Fruit fly (Drosophila melanogaster) whole organism, prepupa: ENCODE data around the gene mre11.

Experiments
- Blimp-1 ChIP-seq: fragments of 200-800 bp; sonication (Bioruptor generic); optimal IDR thresholded peaks from 3 replicates; lab custom pipeline; 2017; ENCODE audit warnings: missing biosample characterization, missing genetic modification characterization, mild to moderate bottlenecking, moderate library complexity, missing genetic modification reagents
- CG10669 ChIP-seq: fragments of 200-800 bp; sonication (Bioruptor generic); optimal IDR thresholded peaks from 3 replicates; lab custom pipeline; 2018; ENCODE audit warnings: missing biosample characterization, mild to moderate bottlenecking, missing genetic modification characterization, moderate library complexity
- CG11762 ChIP-seq: fragments of 200-800 bp; sonication (Bioruptor generic); optimal IDR thresholded peaks from 3 replicates; lab custom pipeline; 2016; ENCODE audit warnings: missing biosample characterization, missing genetic modification characterization; ENCODE audit not compliant: insufficient read depth
- CG15336 ChIP-seq: fragments of 200-800 bp; sonication (Bioruptor generic); IDR thresholded peaks from 2 replicates; pipeline ENCODE4 v1.3.6; 2022; ENCODE audit warnings: missing biosample characterization, missing genetic modification characterization
- CG1621 ChIP-seq: fragments of 200-800 bp; sonication (Bioruptor generic); optimal IDR thresholded peaks from 3 replicates; lab custom pipeline; 2018; ENCODE audit warnings: missing biosample characterization, mild to moderate bottlenecking, missing genetic modification characterization
- CG3032 ChIP-seq: fragments of 200-800 bp; optimal IDR thresholded peaks from 2 replicates; lab custom pipeline; 2019; ENCODE audit warnings: missing biosample characterization, mild to moderate bottlenecking, missing genetic modification characterization, moderate library complexity
- CG31627 ChIP-seq: fragments of 200-800 bp; sonication (Bioruptor generic); optimal IDR thresholded peaks from 3 replicates; lab custom pipeline; 2016; ENCODE audit warnings: missing biosample characterization, missing genetic modification characterization
- CG34406 ChIP-seq: fragments of 200-800 bp; sonication (Bioruptor generic); optimal IDR thresholded peaks from 3 replicates; lab custom pipeline; 2016; ENCODE audit warnings: missing biosample characterization, missing genetic modification characterization
- CG3919 ChIP-seq: fragments of 200-800 bp; sonication (Bioruptor generic); optimal IDR thresholded peaks from 3 replicates; lab custom pipeline; 2016; ENCODE audit warnings: missing biosample characterization, missing genetic modification characterization
- CG6792 ChIP-seq: fragments of 200-800 bp; sonication (Bioruptor generic); optimal IDR thresholded peaks from 3 replicates; lab custom pipeline; 2016; ENCODE audit warnings: missing biosample characterization, missing genetic modification characterization
- CG6854 ChIP-seq: fragments of 200-800 bp; sonication (Bioruptor generic); optimal IDR thresholded peaks from 2 replicates; lab custom pipeline; 2017; ENCODE audit warnings: missing biosample characterization, mild to moderate bottlenecking, missing genetic modification characterization
- CG7368 ChIP-seq: fragments of 200-800 bp; sonication (Bioruptor generic); optimal IDR thresholded peaks from 3 replicates; lab custom pipeline; 2016; ENCODE audit warnings: missing biosample characterization, missing genetic modification characterization
- CG8119 ChIP-seq: fragments of 200-800 bp; sonication (Bioruptor generic); IDR thresholded peaks from 3 replicates; pipeline ENCODE4 v1.3.6; 2022; ENCODE audit warnings: missing biosample characterization, missing genetic modification characterization
- CG8319 ChIP-seq: fragments of 200-800 bp; sonication (Bioruptor generic); optimal IDR thresholded peaks from 3 replicates; lab custom pipeline; 2016; ENCODE audit warnings: missing biosample characterization, missing genetic modification characterization
- Eip75B ChIP-seq: fragments of 200-800 bp; sonication (Bioruptor generic); optimal IDR thresholded peaks from 3 replicates; lab custom pipeline; 2016; ENCODE audit warnings: missing biosample characterization, missing genetic modification characterization
- Eip78C ChIP-seq: fragments of 200-800 bp; sonication (Bioruptor generic); peaks from one replicate; lab custom pipeline; 2016; ENCODE audit warnings: missing biosample characterization, missing genetic modification characterization
- Ets21C ChIP-seq: fragments of 200-800 bp; sonication (Bioruptor generic); optimal IDR thresholded peaks from 3 replicates; lab custom pipeline; 2016; ENCODE audit warnings: missing biosample characterization, missing genetic modification characterization
- Ets96B ChIP-seq: fragments of 200-800 bp; optimal IDR thresholded peaks from 2 replicates; lab custom pipeline; 2019; ENCODE audit warnings: missing biosample characterization, mild to moderate bottlenecking, missing genetic modification characterization, moderate library complexity
- Hr38 ChIP-seq: sonication (Bioruptor generic); optimal IDR thresholded peaks from 2 replicates; lab custom pipeline; 2016; ENCODE audit warnings: missing biosample characterization, missing genetic modification characterization
- Met ChIP-seq: fragments of 200-800 bp; sonication (Bioruptor generic); optimal IDR thresholded peaks from 3 replicates; lab custom pipeline; 2016; ENCODE audit warnings: missing biosample characterization, missing genetic modification characterization
- OdsH ChIP-seq: fragments of 200-800 bp; sonication (Bioruptor generic); optimal IDR thresholded peaks from 3 replicates; lab custom pipeline; 2016; ENCODE audit warnings: missing biosample characterization, missing genetic modification characterization
- Sox102F ChIP-seq: fragments of 200-800 bp; sonication (Bioruptor generic); optimal IDR thresholded peaks from 2 replicates; lab custom pipeline; 2016; ENCODE audit warnings: missing biosample characterization, mild to moderate bottlenecking, missing genetic modification characterization
- Sox14 ChIP-seq: fragments of 200-800 bp; sonication (Bioruptor generic); optimal IDR thresholded peaks from 3 replicates; lab custom pipeline; 2016; ENCODE audit warnings: missing biosample characterization, missing genetic modification characterization
- Sox15 ChIP-seq: fragments of 200-800 bp; sonication (Bioruptor generic); optimal IDR thresholded peaks from 3 replicates; lab custom pipeline; 2016; ENCODE audit warnings: missing biosample characterization, missing genetic modification characterization
- achi ChIP-seq: fragments of 200-800 bp; sonication (Bioruptor generic); optimal IDR thresholded peaks from 3 replicates; lab custom pipeline; 2016; ENCODE audit warnings: missing biosample characterization, missing genetic modification characterization
- acj6 ChIP-seq: fragments of 200-800 bp; sonication (Bioruptor generic); optimal IDR thresholded peaks from 3 replicates; lab custom pipeline; 2016; ENCODE audit warnings: missing biosample characterization, missing genetic modification characterization
- dsx ChIP-seq: fragments of 200-800 bp; optimal IDR thresholded peaks from 3 replicates; lab custom pipeline; 2019; ENCODE audit warnings: missing biosample characterization, mild to moderate bottlenecking, missing genetic modification characterization, moderate library complexity; ENCODE audit not compliant: poor library complexity, severe bottlenecking
- eg ChIP-seq: fragments of 200-800 bp; sonication (Bioruptor generic); IDR thresholded peaks from 3 replicates; pipeline ENCODE4 v1.3.6; 2022; ENCODE audit warnings: missing biosample characterization, missing genetic modification characterization
- esn ChIP-seq: fragments of 200-800 bp; sonication (Bioruptor generic); optimal IDR thresholded peaks from 2 replicates; lab custom pipeline; 2016; ENCODE audit warnings: missing biosample characterization, mild to moderate bottlenecking, missing genetic modification characterization, moderate library complexity
- fd59A ChIP-seq: fragments of 200-800 bp; sonication (Bioruptor generic); optimal IDR thresholded peaks from 2 replicates; lab custom pipeline; 2017; ENCODE audit warnings: missing biosample characterization, mild to moderate bottlenecking, missing genetic modification characterization, missing genetic modification reagents
- fd85E ChIP-seq: fragments of 200-800 bp; sonication (Bioruptor generic); optimal IDR thresholded peaks from 3 replicates; lab custom pipeline; 2016; ENCODE audit warnings: missing biosample characterization, missing genetic modification characterization
- fkh ChIP-seq: fragments of 200-800 bp; sonication (Bioruptor generic); optimal IDR thresholded peaks from 3 replicates; lab custom pipeline; 2017; ENCODE audit warnings: missing biosample characterization, mild to moderate bottlenecking, missing genetic modification characterization, moderate library complexity
- net ChIP-seq: fragments of 200-800 bp; sonication (Bioruptor generic); optimal IDR thresholded peaks from 3 replicates; lab custom pipeline; 2016; ENCODE audit warnings: missing biosample characterization, missing genetic modification characterization
- pdm3 ChIP-seq: fragments of 200-800 bp; sonication (Bioruptor generic); optimal IDR thresholded peaks from 3 replicates; lab custom pipeline; 2016; ENCODE audit warnings: missing biosample characterization, missing genetic modification characterization
- salr ChIP-seq, 2 experiments: fragments of 200-800 bp; sonication (Bioruptor generic); optimal IDR thresholded peaks; 3 replicates each; lab custom pipeline; 2016 to 2018; ENCODE audit warnings: missing biosample characterization in 2 of 2, missing genetic modification characterization in 2 of 2, mild to moderate bottlenecking in 1 of 2
- ss ChIP-seq, 2 experiments: fragments of 200-800 bp; sonication (Bioruptor generic); optimal IDR thresholded peaks; 2 replicates in 1 of 2; 3 replicates in 1 of 2; lab custom pipeline; 2017 to 2018; ENCODE audit warnings: mild to moderate bottlenecking in 2 of 2, missing biosample characterization in 2 of 2, missing genetic modification characterization in 2 of 2, moderate library complexity in 1 of 2
- svp ChIP-seq: fragments of 200-800 bp; sonication (Bioruptor generic); peaks from one replicate; lab custom pipeline; 2016; ENCODE audit warnings: missing biosample characterization, missing genetic modification characterization
- topi ChIP-seq: fragments of 200-800 bp; sonication (Bioruptor generic); optimal IDR thresholded peaks from 3 replicates; lab custom pipeline; 2016; ENCODE audit warnings: missing biosample characterization, missing genetic modification characterization

Gene mre11

DNA sequence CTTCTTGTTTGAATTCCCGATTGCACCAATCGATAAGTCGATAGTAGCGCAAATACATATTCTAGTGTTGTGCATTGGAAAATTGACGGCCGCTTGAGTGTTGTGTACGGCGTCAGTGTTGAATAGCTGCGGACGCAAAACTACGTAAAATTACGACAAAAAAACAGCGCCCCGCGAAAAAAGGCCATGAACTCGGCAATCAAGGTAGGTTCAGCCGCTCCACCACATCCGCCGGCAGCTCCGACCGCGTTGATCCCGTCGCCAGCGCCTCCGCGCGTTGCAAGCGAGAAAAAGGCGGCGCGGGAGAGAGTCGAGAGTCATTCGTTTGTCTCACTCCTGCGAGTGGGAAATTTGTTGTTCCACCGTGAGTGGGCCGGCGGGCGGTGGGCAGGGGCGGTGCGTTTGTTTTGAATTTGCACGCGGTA, 4.0 kb upstream of the mre11 start, which contains the start of gene CG33695 (continued):
- peak; percentile 55 for TF ChIP-seq fkh
- no peak for TF ChIP-seq CG10669 (GFP tag; lab: Kevin White, UChicago)
- no peak for TF ChIP-seq CG6854 (GFP tag; lab: Kevin White, UChicago)
- peak; percentile 65 for TF ChIP-seq Sox14 (GFP tag; lab: Kevin White, UChicago)
- TF ChIP-seq net (GFP tag; lab: Kevin White, UChicago): no peak
- TF ChIP-seq CG6792 (GFP tag; lab: Kevin White, UChicago): peak; percentile 64
- no peak for TF ChIP-seq dsx (GFP tag; lab: Kevin White, UChicago)

DNA sequence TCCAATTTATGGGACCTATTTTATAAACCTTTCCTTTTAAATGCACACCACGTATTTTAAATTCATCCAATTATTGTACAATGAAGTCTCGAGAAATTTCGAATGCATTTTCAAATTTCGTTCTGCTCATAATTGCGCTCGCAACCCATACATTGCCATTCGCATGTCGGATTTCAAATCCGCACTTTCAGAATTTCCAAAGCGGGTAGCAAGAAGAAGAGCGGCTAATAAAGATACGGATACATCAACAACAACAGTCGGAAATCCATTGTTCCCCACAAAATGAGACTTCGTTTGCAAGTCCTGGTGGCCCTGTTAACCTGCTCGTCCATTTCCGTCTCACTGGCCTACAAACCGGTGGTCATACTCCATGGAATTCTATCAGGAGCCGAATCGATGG, 1.8 kb upstream of the mre11 start, which contains the start of gene Ppt2:
TSS of gene Ppt2 (plus strand) at position 209 of the 400 bp plus-strand sequence.
- TF ChIP-seq Sox14 (GFP tag; lab: Kevin White, UChicago) (peak; percentile 80), Hr38 (no peak), CG1621 (tag; lab: Kevin White, UChicago) (peak; percentile 77)

dm6 chr2L:11285606-11286005, 3.7 kb downstream of the mre11 start, which contains the start of gene Osi21:
Osi21 (minus strand) TSS chr2L:11285706.
- TF ChIP-seq CG31627 (GFP tag; lab: Kevin White, UChicago): no peak
- TF ChIP-seq Ets96B (tag; lab: Kevin White, UChicago): no peak
- no peak for TF ChIP-seq net (GFP tag; lab: Kevin White, UChicago)
- TF ChIP-seq CG3032 (tag; lab: Kevin White, UChicago): no peak
- no peak for TF ChIP-seq CG8119
- TF ChIP-seq Met (GFP tag; lab: Kevin White, UChicago): no peak
- TF ChIP-seq fd85E: no peak
- TF ChIP-seq Sox102F (GFP tag; lab: Kevin White, UChicago): no peak
- no peak for TF ChIP-seq fd59A (GFP tag; lab: Kevin White, UChicago)
- no peak for TF ChIP-seq ss (GFP tag; optimal IDR thresholded peaks at IDR 0.05; lab: Kevin White, UChicago)

DNA sequence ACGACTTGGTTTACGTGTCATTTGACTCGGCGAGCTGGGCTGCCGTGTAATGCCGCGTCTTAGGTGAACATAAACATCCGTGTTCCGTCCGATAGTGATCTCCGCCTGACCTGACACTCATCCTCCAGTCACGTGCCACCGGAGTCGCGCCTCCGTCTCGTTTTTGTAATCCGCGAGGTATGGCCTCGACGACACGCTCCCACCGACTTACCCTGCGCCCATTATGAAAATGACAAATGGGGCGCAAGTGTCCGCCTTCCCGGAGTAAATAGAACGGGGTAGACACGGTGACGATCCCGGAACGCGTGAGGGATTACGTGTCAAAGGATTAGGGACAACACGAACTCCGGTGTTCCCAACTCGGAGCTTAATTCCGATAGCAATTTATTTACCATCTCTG, 13.9 kb downstream of the mre11 start:
- TF ChIP-seq fkh (no peak), CG1621 (tag; lab: Kevin White, UChicago) (no peak), achi (GFP tag; lab: Kevin White, UChicago) (no peak), CG31627 (GFP tag; lab: Kevin White, UChicago) (no peak)
- TF ChIP-seq, all 60 proteins: peak for 0

- TF ChIP-seq pdm3: no peak
- no peak for TF ChIP-seq Hr38
Measured at dm6 chr2L:11296483-11296882, 14.6 kb downstream of the mre11 start.

DNA sequence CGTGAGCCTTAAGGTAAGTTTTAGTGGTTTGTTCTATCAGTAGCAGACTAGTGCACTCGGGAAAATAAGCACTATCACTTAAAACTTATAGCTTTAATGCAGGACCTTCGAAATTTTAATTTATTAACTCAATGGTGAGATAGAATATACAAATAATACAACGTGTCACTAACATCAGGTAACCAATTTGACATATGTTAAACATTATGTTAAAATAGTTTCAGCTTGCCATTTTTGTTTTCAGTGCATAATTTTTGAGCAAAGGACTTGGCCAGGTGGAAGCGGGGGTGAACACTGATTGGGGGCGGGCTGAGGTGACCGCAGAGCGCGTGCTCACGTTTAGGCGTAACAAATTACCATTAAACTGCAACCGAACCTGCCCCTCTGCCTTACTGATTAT, 20.6 kb downstream of the mre11 start:
- TF ChIP-seq ss (GFP tag; optimal IDR thresholded peaks at IDR 0.05; lab: Kevin White, UChicago) (peak in 1 of 2 experiments; percentile 18), CG7368 (no peak), svp (peak; percentile 11), esn (GFP tag; lab: Kevin White, UChicago) (no peak)

DNA sequence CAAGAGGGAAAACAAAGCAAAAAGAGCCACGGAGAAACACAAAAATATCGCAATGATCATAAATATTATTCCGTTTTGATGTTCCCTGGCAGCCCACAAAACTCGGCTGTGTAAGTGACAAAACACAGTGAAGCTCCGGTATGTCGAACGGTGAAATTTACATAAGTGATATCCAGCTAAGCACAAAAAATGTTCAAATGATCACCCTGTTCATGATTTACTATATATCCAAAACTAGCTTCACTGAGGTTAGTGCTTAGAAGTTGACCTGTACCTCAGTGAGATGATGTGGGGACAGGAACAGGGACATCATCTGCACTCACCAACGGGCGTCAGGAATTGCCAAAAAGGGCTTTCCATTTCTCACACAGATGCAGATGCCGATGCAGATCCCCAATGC, 24.2 kb downstream of the mre11 start:
- TF ChIP-seq CG34406 (GFP tag; lab: Kevin White, UChicago): peak; percentile 58
- TF ChIP-seq Eip78C (GFP tag; lab: Kevin White, UChicago): peak; percentile 66
- peak; percentile 81 for TF ChIP-seq Met (GFP tag; lab: Kevin White, UChicago)
- peak; percentile 69 for TF ChIP-seq pdm3
- peak; percentile 23 for TF ChIP-seq CG1621 (tag; lab: Kevin White, UChicago)
- peak; percentile 68 for TF ChIP-seq Sox15
- peak; percentile 70 for TF ChIP-seq acj6 (GFP tag; lab: Kevin White, UChicago)
- TF ChIP-seq salr (GFP tag; optimal IDR thresholded peaks at IDR 0.05; lab: Kevin White, UChicago): peak in 1 of 2 experiments; percentile 10
- TF ChIP-seq svp: peak; percentile 93
- TF ChIP-seq eg: no peak
- TF ChIP-seq Ets21C: peak; percentile 64
- no peak for TF ChIP-seq dsx (GFP tag; lab: Kevin White, UChicago)
- peak; percentile 54 for TF ChIP-seq OdsH (GFP tag; lab: Kevin White, UChicago)
- no peak for TF ChIP-seq CG15336 (GFP tag; lab: Robert Waterston, UW)
- peak; percentile 33 for TF ChIP-seq CG6854 (GFP tag; lab: Kevin White, UChicago)
- TF ChIP-seq Blimp-1: peak; percentile 43
- TF ChIP-seq ss (GFP tag; optimal IDR thresholded peaks at IDR 0.05; lab: Kevin White, UChicago): peak in 1 of 2 experiments; percentile 6
- no peak for TF ChIP-seq Hr38
- peak; percentile 71 for TF ChIP-seq topi (GFP tag; lab: Kevin White, UChicago)
- TF ChIP-seq Eip75B: peak; percentile 42
- TF ChIP-seq CG3919 (GFP tag; lab: Kevin White, UChicago): peak; percentile 70
- TF ChIP-seq CG8319 (GFP tag; lab: Kevin White, UChicago): peak; percentile 25
- TF ChIP-seq CG11762 (GFP tag; lab: Kevin White, UChicago): peak; percentile 2
- peak; percentile 60 for TF ChIP-seq Sox14 (GFP tag; lab: Kevin White, UChicago)
